Fruit fly (Drosophila melanogaster) whole organism: Measurements from ENCODE around the gene CG16790.

Experiments used
- CG8478 ChIP-seq: fragments of >200 bp; optimal IDR thresholded peaks from 2 replicates; lab custom pipeline; 2018; ENCODE audit warnings: inconsistent platforms
- Dll ChIP-seq: fragments of >200 bp; optimal IDR thresholded peaks from 2 replicates; lab custom pipeline; 2017
- pan ChIP-seq: fragments of >200 bp; optimal IDR thresholded peaks from 2 replicates; lab custom pipeline; 2017
- psq ChIP-seq: fragments of >200 bp; optimal IDR thresholded peaks from 2 replicates; lab custom pipeline; 2017
- usp ChIP-seq: fragments of >200 bp; optimal IDR thresholded peaks from 2 replicates; lab custom pipeline; 2017; ENCODE audit warnings: missing biosample characterization, missing genetic modification characterization, mixed read lengths

DNA sequence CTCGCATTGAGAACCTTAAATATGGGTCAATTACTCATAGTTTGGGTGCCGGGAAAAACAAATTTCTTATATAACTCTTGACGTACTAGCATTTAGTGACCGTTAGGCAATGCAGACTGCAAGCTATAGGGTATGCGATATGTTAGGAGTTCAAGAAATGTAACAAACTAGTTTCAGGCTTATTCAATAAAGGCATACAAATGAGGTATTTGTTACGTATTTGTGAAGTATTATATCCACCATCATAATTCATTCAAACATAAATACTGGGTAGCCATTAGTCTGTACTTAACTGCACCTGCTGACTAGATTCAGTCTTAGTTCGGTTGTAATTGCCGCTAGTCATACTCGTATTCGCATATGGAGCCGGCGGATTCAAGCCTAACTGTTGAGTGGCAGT is 38.2 kb upstream of the CG16790 start:
- TF ChIP-seq psq (lab: Kevin White, UChicago), result no peak
- no peak for TF ChIP-seq CG8478 (lab: Kevin White, UChicago)
- TF ChIP-seq pan, result no peak
- TF ChIP-seq usp (GFP tag; lab: Kevin White, UChicago), result no peak
- TF ChIP-seq Dll (lab: Kevin White, UChicago), result no peak
